Worm (Caenorhabditis elegans) whole organism, L2 larva: ENCODE measurements around the gene snn-1.
A peak's percentile ranks its signal among the peaks of the same experiment; 100 is the strongest.

ENCODE experiments used
- C34F6.9 ChIP-seq: fragments of 150-350 bp; optimal IDR thresholded peaks from 2 replicates; lab custom pipeline; 2014; ENCODE audit warnings: missing biosample characterization, missing genetic modification characterization
- F13H6.1 ChIP-seq: sonication (generic microtip); optimal IDR thresholded peaks from 2 replicates; lab custom pipeline; 2016; ENCODE audit warnings: missing genetic modification characterization, missing compliant biosample characterization
- R02D3.7 ChIP-seq: fragments of 150-350 bp; optimal IDR thresholded peaks from 2 replicates; lab custom pipeline; 2014; ENCODE audit warnings: missing biosample characterization, missing genetic modification characterization
- Y55F3AM.14 ChIP-seq: fragments of 200-800 bp; sonication (Bioruptor generic); optimal IDR thresholded peaks from 2 replicates; lab custom pipeline; 2018; ENCODE audit warnings: mild to moderate bottlenecking, missing genetic modification characterization, missing compliant biosample characterization
- ZK546.5 ChIP-seq: sonication (generic microtip); optimal IDR thresholded peaks from 2 replicates; lab custom pipeline; 2017; ENCODE audit warnings: missing biosample characterization, missing genetic modification characterization
- aly-2 ChIP-seq: fragments of 150-350 bp; optimal IDR thresholded peaks from 2 replicates; lab custom pipeline; 2014; ENCODE audit warnings: missing biosample characterization, missing genetic modification characterization
- blmp-1 ChIP-seq: sonication (generic microtip); optimal IDR thresholded peaks from 2 replicates; lab custom pipeline; 2017; ENCODE audit warnings: missing genetic modification characterization, mild to moderate bottlenecking, missing compliant biosample characterization, antibody characterized with exemption, moderate library complexity; ENCODE audit not compliant: insufficient read depth
- ceh-16 ChIP-seq: fragments of 150-350 bp; optimal IDR thresholded peaks from 2 replicates; lab custom pipeline; 2014; ENCODE audit warnings: missing biosample characterization, missing genetic modification characterization
- ceh-82 ChIP-seq: fragments of 150-350 bp; optimal IDR thresholded peaks from 2 replicates; lab custom pipeline; 2014; ENCODE audit warnings: missing biosample characterization, missing genetic modification characterization
- crh-2 ChIP-seq: sonication (generic microtip); optimal IDR thresholded peaks from 2 replicates; lab custom pipeline; 2017; ENCODE audit warnings: missing biosample characterization, missing genetic modification characterization
- elt-3 ChIP-seq: sonication (generic microtip); optimal IDR thresholded peaks from 2 replicates; lab custom pipeline; 2017; ENCODE audit warnings: missing biosample characterization, missing genetic modification characterization
- fos-1 ChIP-seq: fragments of 150-350 bp; optimal IDR thresholded peaks from 2 replicates; lab custom pipeline; 2014; ENCODE audit warnings: missing biosample characterization, missing genetic modification characterization
- gmeb-1 ChIP-seq: fragments of 150-350 bp; optimal IDR thresholded peaks from 2 replicates; lab custom pipeline; 2014; ENCODE audit warnings: missing biosample characterization, missing genetic modification characterization
- lin-11 ChIP-seq: fragments of 150-350 bp; sonication (generic microtip); optimal IDR thresholded peaks from 2 replicates; lab custom pipeline; 2014; ENCODE audit warnings: missing biosample characterization, missing genetic modification characterization, inconsistent platforms, mixed read lengths
- lin-13 ChIP-seq: fragments of 150-350 bp; optimal IDR thresholded peaks from 2 replicates; lab custom pipeline; 2014; ENCODE audit warnings: missing biosample characterization, missing genetic modification reagents, missing genetic modification characterization
- lsy-2 ChIP-seq, 2 experiments: fragments of 150-350 bp in 1 of 2; sonication (generic microtip) in 1 of 2; optimal IDR thresholded peaks; 2 replicates each; lab custom pipeline; 2014 to 2017; ENCODE audit warnings: missing biosample characterization in 2 of 2, missing genetic modification characterization in 2 of 2
- mdl-1 ChIP-seq, 2 experiments: fragments of 150-350 bp in 1 of 2; sonication (generic microtip) in 1 of 2; optimal IDR thresholded peaks; 2 replicates each; lab custom pipeline; 2017; ENCODE audit warnings: missing biosample characterization in 2 of 2, missing genetic modification characterization in 2 of 2
- nhr-10 ChIP-seq: sonication (generic microtip); optimal IDR thresholded peaks from 2 replicates; lab custom pipeline; 2017; ENCODE audit warnings: missing biosample characterization, missing genetic modification characterization
- nhr-11 ChIP-seq: fragments of 150-350 bp; optimal IDR thresholded peaks from 2 replicates; lab custom pipeline; 2014; ENCODE audit warnings: missing biosample characterization, missing genetic modification characterization
- nhr-129 ChIP-seq: fragments of 150-350 bp; optimal IDR thresholded peaks from 2 replicates; lab custom pipeline; 2014; ENCODE audit warnings: missing biosample characterization, missing genetic modification characterization
- nhr-21 ChIP-seq: fragments of 150-350 bp; optimal IDR thresholded peaks from 2 replicates; lab custom pipeline; 2014; ENCODE audit warnings: missing biosample characterization, missing genetic modification characterization
- nhr-23 ChIP-seq: fragments of 150-350 bp; optimal IDR thresholded peaks from 2 replicates; lab custom pipeline; 2014; ENCODE audit warnings: missing biosample characterization, missing genetic modification reagents, missing genetic modification characterization
- nhr-25 ChIP-seq: fragments of 150-350 bp; sonication (generic microtip); optimal IDR thresholded peaks from 3 replicates; lab custom pipeline; 2014; ENCODE audit warnings: missing biosample characterization, missing genetic modification characterization
- nhr-6 ChIP-seq: fragments of 150-350 bp; optimal IDR thresholded peaks from 2 replicates; lab custom pipeline; 2014; ENCODE audit warnings: missing biosample characterization, missing genetic modification characterization
- nhr-77 ChIP-seq: fragments of 150-350 bp; optimal IDR thresholded peaks from 2 replicates; lab custom pipeline; 2014; ENCODE audit warnings: missing biosample characterization, missing genetic modification characterization
- peb-1 ChIP-seq: fragments of 150-350 bp; optimal IDR thresholded peaks from 2 replicates; lab custom pipeline; 2014; ENCODE audit warnings: missing biosample characterization, missing genetic modification characterization
- sem-4 ChIP-seq: fragments of 150-350 bp; optimal IDR thresholded peaks from 2 replicates; lab custom pipeline; 2014; ENCODE audit warnings: missing biosample characterization, missing genetic modification reagents, missing genetic modification characterization
- sma-3 ChIP-seq: sonication (generic microtip); optimal IDR thresholded peaks from 2 replicates; lab custom pipeline; 2016; ENCODE audit warnings: missing genetic modification reagents, missing genetic modification characterization, missing compliant biosample characterization
- sma-9 ChIP-seq, 2 experiments: fragments of 150-350 bp in 1 of 2; sonication (generic microtip) in 1 of 2; optimal IDR thresholded peaks; 2 replicates each; lab custom pipeline; 2014 to 2016; ENCODE audit warnings: missing genetic modification characterization in 2 of 2, mild to moderate bottlenecking in 1 of 2, missing biosample characterization in 1 of 2, missing compliant biosample characterization in 1 of 2, missing genetic modification reagents in 1 of 2, moderate library complexity in 1 of 2
- unc-55 ChIP-seq: fragments of 150-350 bp; sonication (generic microtip); optimal IDR thresholded peaks from 3 replicates; lab custom pipeline; 2014; ENCODE audit warnings: missing biosample characterization, missing genetic modification reagents, missing genetic modification characterization
- unc-62 ChIP-seq: fragments of 150-350 bp; optimal IDR thresholded peaks from 2 replicates; lab custom pipeline; 2014; ENCODE audit warnings: missing biosample characterization, missing genetic modification reagents, missing genetic modification characterization
- zag-1 ChIP-seq: fragments of 150-350 bp; optimal IDR thresholded peaks from 2 replicates; lab custom pipeline; 2014; ENCODE audit warnings: missing biosample characterization, missing genetic modification characterization
- ztf-1 ChIP-seq: fragments of 200-800 bp; sonication (Bioruptor generic); conservative IDR thresholded peaks from 2 replicates; pipeline ENCODE4 v1.3.6; 2022; ENCODE audit warnings: missing genetic modification characterization, missing compliant biosample characterization
- ztf-11 ChIP-seq: sonication (generic microtip); optimal IDR thresholded peaks from 2 replicates; lab custom pipeline; 2017; ENCODE audit warnings: missing biosample characterization, missing genetic modification characterization
- ztf-4 ChIP-seq: fragments of 150-350 bp; optimal IDR thresholded peaks from 2 replicates; lab custom pipeline; 2014; ENCODE audit warnings: missing biosample characterization, missing genetic modification characterization

snn-1 gene

ce11 chrIV:1845061-1845460 is 30.1 kb upstream of the snn-1 start:
- TF ChIP-seq nhr-11 (tag; lab: Kevin White, UChicago) (no peak), lin-11 (tag; lab: Kevin White, UChicago) (no peak), F13H6.1 (peak; percentile 33), blmp-1 (no peak), crh-2 (tag; lab: Kevin White, UChicago) (peak; percentile 49), fos-1 (tag; lab: Kevin White, UChicago) (peak; percentile 66), zag-1 (tag; lab: Kevin White, UChicago) (no peak), unc-55 (peak; percentile 36), nhr-77 (tag; lab: Kevin White, UChicago) (no peak), mdl-1 (tag; optimal IDR thresholded peaks at IDR 0.05; lab: Kevin White, UChicago) (no peak), aly-2 (no peak), nhr-129 (tag; lab: Kevin White, UChicago) (peak; percentile 41), gmeb-1 (peak; percentile 62), sma-9 (GFP tag; optimal IDR thresholded peaks at IDR 0.05; lab: Kevin White, UChicago) (peak; percentile 16), sma-9 (tag; optimal IDR thresholded peaks at IDR 0.05; lab: Kevin White, UChicago) (no peak), C34F6.9 (tag; lab: Kevin White, UChicago) (peak; percentile 34), lsy-2 (tag; optimal IDR thresholded peaks at IDR 0.05; lab: Kevin White, UChicago) (peak in 1 of 2 experiments; percentile 14), nhr-21 (tag; lab: Kevin White, UChicago) (peak; percentile 3), Y55F3AM.14 (GFP tag; lab: Kevin White, UChicago) (no peak)

DNA sequence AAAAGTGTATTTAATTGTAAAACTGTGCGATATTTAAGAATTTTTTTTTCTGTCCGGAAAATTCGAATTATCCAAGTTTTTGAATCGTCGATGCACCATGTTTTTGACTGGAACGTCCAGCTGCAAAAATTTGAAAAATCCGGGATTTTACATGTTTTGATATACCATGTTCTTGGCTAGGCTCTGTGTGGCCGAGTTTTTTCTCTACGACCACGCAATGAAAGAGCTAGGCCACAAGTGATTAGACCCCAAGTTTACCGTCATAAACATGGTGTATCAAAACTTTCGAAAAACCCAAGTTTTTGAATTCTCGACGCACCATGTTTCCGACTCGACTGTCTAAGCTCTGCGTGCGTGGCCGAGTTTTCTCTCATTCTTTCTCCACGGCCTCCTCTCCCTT is 29.7 kb upstream of the snn-1 start:
- TF ChIP-seq nhr-10 (tag; lab: Kevin White, UChicago): no peak
- TF ChIP-seq ceh-82 (tag; lab: Kevin White, UChicago): no peak
- no peak for TF ChIP-seq Y55F3AM.14 (GFP tag; lab: Kevin White, UChicago)

- TF ChIP-seq peb-1 (tag; lab: Kevin White, UChicago): no peak
- no peak for TF ChIP-seq ceh-16 (tag; lab: Kevin White, UChicago)
- TF ChIP-seq crh-2 (tag; lab: Kevin White, UChicago): no peak
- no peak for TF ChIP-seq lin-13 (GFP tag; lab: Kevin White, UChicago)
- TF ChIP-seq ztf-1: no peak
- TF ChIP-seq nhr-6 (tag; lab: Kevin White, UChicago): no peak
- no peak for TF ChIP-seq nhr-23
- no peak for TF ChIP-seq elt-3
- TF ChIP-seq nhr-25 (tag; lab: Kevin White, UChicago): no peak
- TF ChIP-seq ZK546.5 (tag; lab: Kevin White, UChicago): no peak
- no peak for TF ChIP-seq blmp-1
- TF ChIP-seq gmeb-1: no peak
- no peak for TF ChIP-seq unc-62 (GFP tag; lab: Kevin White, UChicago)
- no peak for TF ChIP-seq zag-1 (tag; lab: Kevin White, UChicago)
- TF ChIP-seq nhr-77 (tag; lab: Kevin White, UChicago): no peak
- no peak for TF ChIP-seq sem-4
- no peak for TF ChIP-seq sma-3
- TF ChIP-seq ztf-11 (tag; lab: Kevin White, UChicago): no peak
- no peak for TF ChIP-seq Y55F3AM.14 (GFP tag; lab: Kevin White, UChicago)
Observed at ce11 chrIV:1843611-1844010, 28.7 kb upstream of the snn-1 start.

ce11 chrIV:1842314-1842713 is 27.4 kb upstream of the snn-1 start:
- TF ChIP-seq nhr-6 (tag; lab: Kevin White, UChicago) (no peak), elt-3 (no peak), aly-2 (no peak), F13H6.1 (no peak), sem-4 (no peak), gmeb-1 (no peak), C34F6.9 (tag; lab: Kevin White, UChicago) (peak; percentile 24), unc-55 (peak; percentile 18), zag-1 (tag; lab: Kevin White, UChicago) (no peak)

ce11 chrIV:1838583-1838982 is 23.7 kb upstream of the snn-1 start:
- TF ChIP-seq unc-62 (GFP tag; lab: Kevin White, UChicago) (no peak), R02D3.7 (no peak), fos-1 (tag; lab: Kevin White, UChicago) (no peak), C34F6.9 (tag; lab: Kevin White, UChicago) (no peak), peb-1 (tag; lab: Kevin White, UChicago) (no peak), nhr-25 (tag; lab: Kevin White, UChicago) (peak; percentile 46), mdl-1 (tag; optimal IDR thresholded peaks at IDR 0.05; lab: Kevin White, UChicago) (no peak), nhr-77 (tag; lab: Kevin White, UChicago) (no peak), F13H6.1 (peak; percentile 43), nhr-11 (tag; lab: Kevin White, UChicago) (no peak), lin-13 (GFP tag; lab: Kevin White, UChicago) (peak; percentile 21), ztf-4 (no peak)
